Worm (Caenorhabditis elegans) whole organism, young adult: ENCODE results near the gene ben-1.

Experiments used
- bed-1 ChIP-seq: fragments of 200-800 bp; sonication (Bioruptor generic); IDR thresholded peaks from 2 replicates; pipeline ENCODE4 v1.3.6; 2022; ENCODE audit warnings: missing genetic modification reagents, missing genetic modification characterization, missing compliant biosample characterization
- cebp-2 ChIP-seq: fragments of 200-800 bp; sonication (Bioruptor generic); IDR thresholded peaks from 2 replicates; pipeline ENCODE4 v1.3.6; 2022; ENCODE audit warnings: missing genetic modification characterization, missing compliant biosample characterization
- ceh-100 ChIP-seq: fragments of 200-800 bp; sonication (Bioruptor generic); IDR thresholded peaks from 2 replicates; pipeline ENCODE4 v1.3.6; 2022; ENCODE audit warnings: missing genetic modification reagents, missing genetic modification characterization, missing compliant biosample characterization
- nhr-90 ChIP-seq: sonication (generic microtip); optimal IDR thresholded peaks from 2 replicates; lab custom pipeline; 2016; ENCODE audit warnings: missing genotype, mild to moderate bottlenecking, missing genetic modification characterization, missing compliant biosample characterization
- pha-4 ChIP-seq: fragments of 150-350 bp; sonication (generic microtip); optimal IDR thresholded peaks from 2 replicates; lab custom pipeline; 2014; ENCODE audit warnings: missing biosample characterization, missing genetic modification reagents, missing genetic modification characterization
- tbp1 ChIP-seq: fragments of 200-800 bp; sonication (Bioruptor generic); optimal IDR thresholded peaks from 2 replicates; lab custom pipeline; 2018; ENCODE audit warnings: mild to moderate bottlenecking, missing genetic modification characterization, missing compliant biosample characterization
- tlf-1 ChIP-seq: fragments of 200-800 bp; sonication (Bioruptor generic); optimal IDR thresholded peaks from 2 replicates; lab custom pipeline; 2018; ENCODE audit warnings: mild to moderate bottlenecking, missing genetic modification characterization, missing compliant biosample characterization

DNA sequence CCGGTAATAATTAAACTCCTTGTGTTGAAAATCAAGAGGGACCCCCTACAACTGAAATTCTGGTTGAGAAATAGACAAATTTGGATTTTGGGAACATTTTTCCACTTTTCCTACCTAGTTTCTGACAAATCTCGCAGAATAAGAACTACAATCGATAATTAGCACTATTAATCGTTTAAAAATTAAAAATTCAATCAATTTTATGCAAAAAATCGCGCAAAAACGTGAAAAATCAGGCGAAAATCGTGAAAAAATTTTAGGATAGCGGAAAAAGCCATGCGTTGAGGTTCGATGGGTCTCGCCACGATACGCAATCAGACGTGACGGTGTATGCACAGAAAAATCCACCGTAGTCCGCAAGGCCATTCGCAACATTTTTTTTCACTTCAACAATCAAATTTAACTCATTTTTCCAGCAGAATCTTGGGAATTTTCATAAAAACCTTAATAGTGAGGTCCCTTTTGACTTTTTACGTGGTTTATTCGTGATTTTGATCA lies 36.3 kb downstream of the ben-1 start, which contains the start of gene lias-1:
- peak; percentile 72 for TF ChIP-seq ceh-100
- TF ChIP-seq pha-4, result peak; percentile 31
- no peak for TF ChIP-seq bed-1 (GFP tag; lab: Robert Waterston, UW)
- peak; percentile 33 for TF ChIP-seq tlf-1
- no peak for TF ChIP-seq cebp-2 (GFP tag; lab: Robert Waterston, UW)
- no peak for TF ChIP-seq nhr-90 (tag; lab: Kevin White, UChicago)
- TF ChIP-seq tbp1, result peak; percentile 56
